Worm (Caenorhabditis elegans) whole organism, L4/young adult: Measurements from ENCODE around the gene T12A2.3.

Experiments
- W03F9.2 ChIP-seq: fragments of 150-350 bp; optimal IDR thresholded peaks from 2 replicates; lab custom pipeline; 2014; ENCODE audit warnings: missing biosample characterization, missing genetic modification characterization
- dao-5 ChIP-seq: sonication (generic microtip); optimal IDR thresholded peaks from 2 replicates; lab custom pipeline; 2016; ENCODE audit warnings: missing genotype, missing genetic modification characterization, moderate library complexity, missing compliant biosample characterization
- him-1 ChIP-seq: sonication (generic microtip); optimal IDR thresholded peaks from 2 replicates; lab custom pipeline; 2016; ENCODE audit warnings: missing genotype, missing genetic modification reagents, missing genetic modification characterization, missing compliant biosample characterization

ce11 chrIII:6207881-6208280, 32.7 kb upstream of the T12A2.3 start, which contains the start of gene C23G10.2:
- TF ChIP-seq him-1 (no peak), dao-5 (tag; lab: Kevin White, UChicago) (no peak), W03F9.2 (tag; lab: Kevin White, UChicago) (no peak)
